Fruit fly (Drosophila melanogaster) S2 (cell line): ENCODE measurements around the gene CG3744.
A peak's percentile ranks its signal among the peaks of the same experiment; 100 is the strongest.

Experiments used
- CG8478 ChIP-seq: fragments of >200 bp; optimal IDR thresholded peaks from 2 replicates; lab custom pipeline; 2018
- CTCF ChIP-seq, 2 experiments: fragments of >200 bp; optimal IDR thresholded peaks; 2 replicates each; lab custom pipeline; 2018

CG3744 gene

DNA sequence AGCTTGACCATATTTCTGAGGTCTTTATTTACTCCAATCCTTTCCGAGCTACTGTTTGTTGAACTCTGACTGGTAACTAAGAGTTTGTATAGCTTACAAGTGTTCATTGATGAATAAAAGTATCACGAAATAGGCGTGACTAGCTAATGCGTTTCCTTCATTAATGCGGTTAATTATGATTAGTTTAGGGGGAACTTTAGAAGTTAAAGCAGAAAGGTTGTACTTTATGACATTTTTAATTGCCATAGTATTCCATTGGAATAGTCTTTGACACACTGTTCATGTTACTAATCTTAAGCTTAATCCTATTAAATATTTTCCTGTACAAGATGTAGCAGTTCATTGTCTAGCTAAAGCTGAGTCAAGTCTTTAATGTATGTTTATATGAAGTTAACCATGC lies 16.8 kb downstream of the CG3744 start, which contains the start of gene ppk22:
ppk22 (minus strand) TSS at position 101 of the 400 bp plus-strand sequence.
- TF ChIP-seq CTCF (optimal IDR thresholded peaks at IDR 0.05; lab: Kevin White, UChicago): no peak
- TF ChIP-seq CG8478: no peak

DNA sequence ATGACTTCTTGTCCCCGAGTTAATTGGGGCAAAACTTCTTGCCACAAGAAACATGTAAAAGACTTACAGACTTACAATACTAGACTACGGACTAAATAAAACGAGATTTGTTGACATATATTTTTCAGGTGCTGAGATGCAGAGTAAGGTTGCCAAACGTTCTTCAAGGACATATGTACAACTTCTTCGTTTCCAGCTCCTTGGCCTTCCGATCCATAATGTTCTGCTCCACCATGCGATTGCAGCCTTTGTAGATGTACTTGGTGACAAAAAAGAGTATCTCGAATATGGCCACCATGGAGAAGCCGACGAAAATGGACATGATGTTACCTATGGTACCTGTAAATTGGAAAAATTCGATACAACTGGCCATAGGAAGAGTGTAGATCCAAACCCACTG lies 19.0 kb downstream of the CG3744 start, which contains the start of gene CAH4:
CAH4 (minus strand) TSS at position 101 of the 400 bp plus-strand sequence.
- no peak for TF ChIP-seq CTCF (optimal IDR thresholded peaks at IDR 0.05; lab: Kevin White, UChicago)
- no peak for TF ChIP-seq CG8478

dm6 chr3R:24856143-24856542 lies 20.3 kb downstream of the CG3744 start, which contains the start of gene HDAC11:
Gene HDAC11, minus strand, starts transcription at chr3R:24856243.
- TF ChIP-seq CG8478: no peak
- no peak for TF ChIP-seq CTCF (optimal IDR thresholded peaks at IDR 0.05; lab: Kevin White, UChicago)

DNA sequence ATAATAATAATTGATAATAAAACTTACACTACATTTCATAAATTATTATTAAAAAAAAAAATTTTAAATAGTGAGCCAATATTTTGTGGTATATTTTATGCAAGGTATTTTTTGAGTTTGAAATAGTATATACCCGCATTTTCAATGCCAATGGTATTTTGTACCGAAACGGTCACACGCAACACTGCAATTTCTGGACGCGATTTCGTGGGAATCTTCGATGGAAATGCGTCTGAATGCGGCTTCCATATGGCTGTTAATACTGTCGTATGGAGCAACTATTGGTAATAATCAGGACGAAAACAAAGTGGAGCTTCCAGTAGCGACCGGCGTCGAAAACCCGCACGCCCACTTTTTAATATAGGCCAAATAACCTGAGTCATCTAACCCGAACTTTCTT lies 25.0 kb downstream of the CG3744 start, which contains the start of gene Nct:
Nct (plus strand) TSS at position 173 of the 400 bp plus-strand sequence.
- TF ChIP-seq CG8478 (no peak), CTCF (optimal IDR thresholded peaks at IDR 0.05; lab: Kevin White, UChicago) (no peak)

DNA sequence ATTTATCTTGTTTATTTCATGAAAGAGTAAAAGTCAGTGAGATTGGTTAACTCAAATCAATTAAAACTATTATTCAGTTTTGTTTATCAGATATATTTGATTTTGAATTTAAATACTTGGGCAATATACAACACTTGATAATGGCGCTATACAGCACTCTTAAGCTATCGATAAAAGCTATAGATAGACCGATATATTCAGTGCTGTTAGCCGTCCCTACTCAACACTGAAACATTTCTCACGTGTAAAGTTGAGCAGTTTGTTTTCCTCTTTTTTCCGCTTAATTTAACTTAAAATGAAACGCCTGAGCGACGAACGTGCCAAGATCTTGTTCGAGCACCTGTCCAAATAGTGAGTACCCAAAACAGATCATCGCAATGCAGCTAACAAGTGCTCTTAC lies 26.0 kb downstream of the CG3744 start, which contains the start of gene CG7006:
CG7006 (plus strand) TSS at position 208 of the 400 bp plus-strand sequence.
- no peak for TF ChIP-seq CG8478
- no peak for TF ChIP-seq CTCF (optimal IDR thresholded peaks at IDR 0.05; lab: Kevin White, UChicago)

- TF ChIP-seq CG8478 (no peak), CTCF (optimal IDR thresholded peaks at IDR 0.05; lab: Kevin White, UChicago) (no peak)
Measured at dm6 chr3R:24845952-24846848, 30.3 kb downstream of the CG3744 start.

DNA sequence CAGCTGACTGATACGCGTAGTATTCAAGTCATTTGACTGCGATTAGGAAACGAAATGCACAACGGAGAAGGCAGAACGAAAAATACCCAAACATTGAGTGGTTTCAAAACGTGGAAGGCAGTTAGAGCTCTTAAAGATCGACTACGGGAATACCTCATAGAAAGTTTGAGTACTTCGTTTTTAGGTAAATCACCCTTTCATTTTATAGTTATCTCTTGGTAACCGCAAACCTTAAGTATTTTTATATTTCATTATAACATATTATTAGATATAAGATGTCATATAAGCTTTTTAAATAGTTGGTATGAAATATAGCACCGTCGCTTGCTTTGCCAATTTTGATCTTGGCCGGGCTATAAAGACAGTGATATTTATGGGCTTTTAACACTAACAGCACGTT lies 31.3 kb downstream of the CG3744 start:
- TF ChIP-seq CG8478 (no peak), CTCF (optimal IDR thresholded peaks at IDR 0.05; lab: Kevin White, UChicago) (no peak)

- TF ChIP-seq CG8478 (no peak), CTCF (optimal IDR thresholded peaks at IDR 0.05; lab: Kevin White, UChicago) (no peak)
Measured at dm6 chr3R:24841635-24842034, 34.8 kb downstream of the CG3744 start, which contains the start of gene Esp. Gene Esp, plus strand, starts transcription at chr3R:24841935.

- TF ChIP-seq CG8478 (no peak), CTCF (optimal IDR thresholded peaks at IDR 0.05; lab: Kevin White, UChicago) (no peak)
Measured at dm6 chr3R:24841063-24841462, 35.4 kb downstream of the CG3744 start, which contains the start of gene CG33658. Gene CG33658, minus strand, starts transcription at chr3R:24841163.

DNA sequence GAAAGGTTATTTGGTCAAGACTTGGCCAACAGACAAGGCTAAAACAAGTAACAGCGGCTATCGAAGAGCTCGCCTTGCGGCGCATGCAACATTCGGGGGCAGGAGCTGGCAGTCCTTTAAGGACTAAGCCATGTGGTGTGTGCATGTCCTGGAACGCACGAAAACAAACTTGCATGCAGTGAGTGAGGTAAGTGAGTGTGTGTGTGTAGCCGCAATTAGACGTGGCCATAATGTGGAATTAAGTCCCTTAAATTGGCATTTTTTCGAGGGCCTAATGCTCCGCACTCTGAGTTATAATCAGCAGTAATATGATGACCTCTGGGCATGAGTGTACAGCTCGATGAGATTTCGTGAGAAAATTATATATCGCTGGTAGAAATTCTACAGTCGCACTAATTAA lies 42.8 kb downstream of the CG3744 start, which contains the start of gene sosie:
sosie (plus strand) TSS at position 301 of the 400 bp plus-strand sequence.
- TF ChIP-seq CTCF (optimal IDR thresholded peaks at IDR 0.05; lab: Kevin White, UChicago) (no peak), CG8478 (no peak)

dm6 chr3R:24829887-24830351 lies 46.5 kb downstream of the CG3744 start, which contains the start of the genes Kaz and CG43273:
Gene Kaz, minus strand, starts transcription at chr3R:24829959.
Gene CG43273, plus strand, starts transcription at chr3R:24830301.
- TF ChIP-seq CTCF (optimal IDR thresholded peaks at IDR 0.05; lab: Kevin White, UChicago) (peak in 1 of 2 experiments; percentile 10), CG8478 (no peak)

DNA sequence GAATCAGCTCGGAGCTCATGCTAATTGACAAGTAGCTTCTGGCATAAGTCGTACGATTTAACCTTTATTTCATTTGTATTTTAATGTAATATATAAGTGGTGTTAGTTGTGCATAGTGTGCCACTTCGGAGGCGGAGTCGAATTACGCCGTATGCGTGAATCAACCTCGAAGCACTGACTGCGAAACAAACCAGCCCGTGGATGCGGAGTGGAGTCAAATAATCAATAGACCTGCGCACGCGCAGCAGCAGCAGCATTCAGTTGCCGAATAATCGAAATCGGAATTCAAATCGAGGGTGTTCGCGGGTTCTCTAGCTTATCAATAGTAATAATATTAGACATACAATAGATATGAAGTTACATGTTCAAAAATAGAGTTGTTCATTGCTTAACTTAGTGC lies 48.2 kb downstream of the CG3744 start, which contains the start of gene RabX4:
RabX4 (minus strand) TSS at position 176 of the 400 bp plus-strand sequence.
- TF ChIP-seq CTCF (optimal IDR thresholded peaks at IDR 0.05; lab: Kevin White, UChicago) (no peak), CG8478 (no peak)

dm6 chr3R:24825548-24825947 lies 50.9 kb downstream of the CG3744 start, which contains the start of gene niki:
Gene niki, minus strand, starts transcription at chr3R:24825648.
- TF ChIP-seq CG8478 (no peak), CTCF (optimal IDR thresholded peaks at IDR 0.05; lab: Kevin White, UChicago) (no peak)

dm6 chr3R:24823061-24823460 lies 53.4 kb downstream of the CG3744 start:
- TF ChIP-seq CTCF (optimal IDR thresholded peaks at IDR 0.05; lab: Kevin White, UChicago) (no peak), CG8478 (no peak)
